Fruit fly (Drosophila melanogaster): ENCODE measurements around the gene CG45066.

Gene CG45066

dm6 chr3L:3089012-3089411 lies 22.0 kb downstream of the CG45066 start:
- TF ChIP-seq CG8478 (optimal IDR thresholded peaks at IDR 0.05) (no peak), EcR (GFP tag; optimal IDR thresholded peaks at IDR 0.05) (no peak), psq (optimal IDR thresholded peaks at IDR 0.05) (no peak), Dll (optimal IDR thresholded peaks at IDR 0.05) (no peak), usp (GFP tag; optimal IDR thresholded peaks at IDR 0.05) (no peak), pan (optimal IDR thresholded peaks at IDR 0.05) (no peak)

- TF ChIP-seq EcR (GFP tag; optimal IDR thresholded peaks at IDR 0.05) (no peak), CG8478 (optimal IDR thresholded peaks at IDR 0.05) (no peak), Dll (optimal IDR thresholded peaks at IDR 0.05) (no peak), usp (GFP tag; optimal IDR thresholded peaks at IDR 0.05) (no peak), psq (optimal IDR thresholded peaks at IDR 0.05) (no peak), pan (optimal IDR thresholded peaks at IDR 0.05) (no peak)
Measured at dm6 chr3L:3083329-3084083, 27.5 kb downstream of the CG45066 start.

- TF ChIP-seq EcR (GFP tag; optimal IDR thresholded peaks at IDR 0.05) = no peak
- TF ChIP-seq usp (GFP tag; optimal IDR thresholded peaks at IDR 0.05) = no peak
- no peak for TF ChIP-seq pan (optimal IDR thresholded peaks at IDR 0.05)
- no peak for TF ChIP-seq psq (optimal IDR thresholded peaks at IDR 0.05)
- TF ChIP-seq CG8478 (optimal IDR thresholded peaks at IDR 0.05) = no peak
- TF ChIP-seq Dll (optimal IDR thresholded peaks at IDR 0.05) = no peak
Measured at dm6 chr3L:3081966-3082516, 29.0 kb downstream of the CG45066 start.

DNA sequence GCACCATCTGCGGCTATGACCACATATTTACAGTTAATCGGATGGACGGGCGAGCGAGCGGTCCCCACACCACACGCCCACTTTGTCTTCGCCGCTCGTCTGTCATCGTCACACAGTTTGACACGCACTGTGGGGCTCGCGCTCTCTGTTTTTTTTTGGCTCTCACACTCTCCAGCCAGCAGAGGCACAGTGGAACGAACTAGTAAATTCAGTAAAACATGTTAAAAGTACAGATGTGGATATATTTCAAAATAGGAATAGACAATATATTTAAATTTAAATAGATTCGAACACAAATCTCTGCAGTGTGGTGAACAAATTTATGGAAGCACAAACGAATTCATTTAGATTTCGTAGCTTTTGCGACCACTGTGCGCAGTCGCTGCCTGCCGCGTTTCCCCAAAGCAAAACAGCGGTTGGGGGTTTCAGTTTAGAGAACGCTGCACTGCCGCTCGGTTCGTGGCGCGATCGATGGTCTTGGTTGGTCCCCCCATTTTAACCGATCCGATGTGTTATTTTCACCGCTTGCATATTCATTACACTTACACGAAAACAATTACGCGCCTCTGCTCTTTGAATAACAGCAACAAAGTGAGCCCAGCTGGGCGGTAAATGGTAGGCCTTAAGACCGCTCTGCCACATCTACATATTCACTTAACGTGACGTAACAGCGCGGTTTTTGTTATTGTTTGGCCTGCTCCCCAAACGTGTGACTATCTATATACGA lies 29.7 kb downstream of the CG45066 start:
- TF ChIP-seq psq (optimal IDR thresholded peaks at IDR 0.05) = no peak
- TF ChIP-seq Dll (optimal IDR thresholded peaks at IDR 0.05) = no peak
- no peak for TF ChIP-seq pan (optimal IDR thresholded peaks at IDR 0.05)
- TF ChIP-seq usp (GFP tag; optimal IDR thresholded peaks at IDR 0.05) = no peak
- TF ChIP-seq CG8478 (optimal IDR thresholded peaks at IDR 0.05) = no peak
- TF ChIP-seq EcR (GFP tag; optimal IDR thresholded peaks at IDR 0.05) = no peak

DNA sequence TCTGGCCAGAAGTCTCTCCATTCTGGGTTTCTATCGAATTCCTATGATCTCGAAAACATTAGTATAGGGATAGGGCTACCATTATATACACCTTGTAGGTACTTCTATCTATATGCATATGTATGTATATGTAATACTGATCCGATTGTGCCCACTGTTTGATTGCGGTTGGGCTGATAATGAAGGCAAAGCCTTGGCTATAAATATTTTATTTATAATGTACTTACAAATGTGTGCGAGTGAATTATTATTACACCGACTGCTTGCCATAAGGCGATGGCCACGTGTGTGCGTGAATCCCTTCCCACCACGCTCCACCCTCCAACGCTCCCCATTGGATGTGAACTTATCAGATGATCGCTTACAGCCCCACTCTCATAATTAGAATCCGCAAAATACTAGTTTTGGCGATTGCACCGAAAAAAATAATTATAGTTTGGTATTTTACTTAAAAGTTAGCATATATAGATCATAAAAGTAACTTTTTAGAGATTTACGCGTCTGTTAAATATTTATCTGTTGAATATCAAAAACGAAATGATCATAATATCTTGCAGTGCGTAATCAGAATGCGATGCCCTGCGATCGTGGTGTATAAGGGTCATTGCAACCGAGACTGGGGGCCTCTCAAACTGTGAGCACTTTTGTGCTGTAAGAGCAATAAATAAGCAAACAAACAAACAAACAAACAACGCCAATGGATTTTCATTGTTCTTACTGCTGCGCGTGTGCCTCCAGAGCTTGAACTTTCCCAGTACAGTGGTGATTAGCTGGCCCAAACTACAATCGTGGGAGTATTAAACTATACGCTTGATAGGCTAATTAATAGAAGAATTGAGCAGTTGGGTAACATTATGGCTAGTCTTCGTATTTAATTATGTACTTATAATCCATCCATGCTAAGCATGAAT lies 30.7 kb downstream of the CG45066 start:
- TF ChIP-seq psq (optimal IDR thresholded peaks at IDR 0.05) (no peak), pan (optimal IDR thresholded peaks at IDR 0.05) (no peak), usp (GFP tag; optimal IDR thresholded peaks at IDR 0.05) (no peak), Dll (optimal IDR thresholded peaks at IDR 0.05) (no peak), EcR (GFP tag; optimal IDR thresholded peaks at IDR 0.05) (peak in 1 of 2 experiments; percentile 63), CG8478 (optimal IDR thresholded peaks at IDR 0.05) (no peak)

DNA sequence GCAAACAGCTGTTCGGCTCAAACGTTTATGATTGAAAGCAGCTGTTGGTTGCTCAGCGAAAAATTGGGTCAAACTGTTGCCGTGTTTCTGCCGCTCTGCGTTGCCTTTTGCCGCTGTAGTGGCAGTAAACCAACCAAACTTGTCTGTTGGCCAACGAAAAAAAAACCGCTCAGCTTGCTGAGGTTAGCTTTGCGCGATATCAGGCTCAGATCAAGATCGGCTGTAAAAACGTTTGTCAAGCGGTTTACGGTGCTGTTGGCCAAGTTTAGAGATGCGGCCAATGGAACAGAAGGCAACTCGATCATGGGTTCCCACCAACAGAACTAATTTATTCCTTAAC lies 31.9 kb downstream of the CG45066 start:
- TF ChIP-seq usp (GFP tag; optimal IDR thresholded peaks at IDR 0.05) (no peak), pan (optimal IDR thresholded peaks at IDR 0.05) (no peak), EcR (GFP tag; optimal IDR thresholded peaks at IDR 0.05) (no peak), CG8478 (optimal IDR thresholded peaks at IDR 0.05) (no peak), Dll (optimal IDR thresholded peaks at IDR 0.05) (no peak), psq (optimal IDR thresholded peaks at IDR 0.05) (no peak)

dm6 chr3L:3078398-3079155 lies 32.5 kb downstream of the CG45066 start:
- TF ChIP-seq pan (optimal IDR thresholded peaks at IDR 0.05) (no peak), psq (optimal IDR thresholded peaks at IDR 0.05) (no peak), EcR (GFP tag; optimal IDR thresholded peaks at IDR 0.05) (no peak), Dll (optimal IDR thresholded peaks at IDR 0.05) (no peak), usp (GFP tag; optimal IDR thresholded peaks at IDR 0.05) (no peak), CG8478 (optimal IDR thresholded peaks at IDR 0.05) (no peak)

dm6 chr3L:3077568-3078107 lies 33.4 kb downstream of the CG45066 start:
- TF ChIP-seq pan (optimal IDR thresholded peaks at IDR 0.05) (peak; percentile 49), Dll (optimal IDR thresholded peaks at IDR 0.05) (no peak)

DNA sequence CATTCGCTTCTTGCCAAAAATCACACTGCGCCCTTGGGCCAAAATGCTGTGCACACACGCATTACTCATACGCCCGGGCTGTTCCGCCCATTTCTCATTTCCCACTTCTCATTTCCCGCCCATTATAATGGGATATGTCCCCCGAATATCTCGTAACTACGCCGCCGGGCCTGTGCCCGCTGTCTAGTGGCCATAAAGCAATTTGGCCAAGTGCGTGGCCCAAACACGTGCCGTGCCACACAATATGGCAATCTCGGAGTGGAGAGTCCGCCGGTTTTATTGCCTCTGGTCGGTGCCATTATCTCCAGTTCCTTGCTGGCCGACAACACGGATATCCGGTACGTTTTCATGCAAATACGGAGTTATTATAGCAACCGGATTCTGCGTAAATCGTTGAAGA lies 34.1 kb downstream of the CG45066 start:
- TF ChIP-seq pan (optimal IDR thresholded peaks at IDR 0.05) (no peak), Dll (optimal IDR thresholded peaks at IDR 0.05) (peak; percentile 32), psq (optimal IDR thresholded peaks at IDR 0.05) (no peak)

dm6 chr3L:3074805-3075204 lies 36.2 kb downstream of the CG45066 start:
- TF ChIP-seq Dll (optimal IDR thresholded peaks at IDR 0.05) (no peak), psq (optimal IDR thresholded peaks at IDR 0.05) (no peak), pan (optimal IDR thresholded peaks at IDR 0.05) (no peak), usp (GFP tag; optimal IDR thresholded peaks at IDR 0.05) (no peak), EcR (GFP tag; optimal IDR thresholded peaks at IDR 0.05) (no peak), CG8478 (optimal IDR thresholded peaks at IDR 0.05) (no peak)

- TF ChIP-seq pan (optimal IDR thresholded peaks at IDR 0.05) (no peak), Dll (optimal IDR thresholded peaks at IDR 0.05) (no peak), usp (GFP tag; optimal IDR thresholded peaks at IDR 0.05) (no peak), CG8478 (optimal IDR thresholded peaks at IDR 0.05) (no peak), psq (optimal IDR thresholded peaks at IDR 0.05) (no peak)
Measured at dm6 chr3L:3074380-3074779, 36.6 kb downstream of the CG45066 start.
